Worm (Caenorhabditis elegans) whole organism, L3 larva: ENCODE results near the gene srh-184.

Experiments used
- ZK546.5 ChIP-seq: sonication (generic microtip); optimal IDR thresholded peaks from 2 replicates; lab custom pipeline; 2017; ENCODE audit warnings: missing biosample characterization, missing genetic modification characterization
- aly-2 ChIP-seq: fragments of 150-350 bp; optimal IDR thresholded peaks from 2 replicates; lab custom pipeline; 2014; ENCODE audit warnings: missing biosample characterization, missing genetic modification characterization
- ama-1 ChIP-seq: fragments of 150-350 bp; optimal IDR thresholded peaks from 2 replicates; lab custom pipeline; 2018
- ceh-16 ChIP-seq: sonication (generic microtip); optimal IDR thresholded peaks from 2 replicates; lab custom pipeline; 2017; ENCODE audit warnings: missing biosample characterization, missing genetic modification characterization
- ceh-28 ChIP-seq: fragments of 150-350 bp; optimal IDR thresholded peaks from 2 replicates; lab custom pipeline; 2014; ENCODE audit warnings: missing biosample characterization, missing genetic modification reagents, missing genetic modification characterization
- ceh-82 ChIP-seq: fragments of 150-350 bp; optimal IDR thresholded peaks from 2 replicates; lab custom pipeline; 2014; ENCODE audit warnings: missing biosample characterization, missing genetic modification characterization
- ceh-9 ChIP-seq: sonication (generic microtip); optimal IDR thresholded peaks from 2 replicates; lab custom pipeline; 2018; ENCODE audit warnings: missing biosample characterization, missing genetic modification characterization
- egl-27 ChIP-seq: sonication (generic microtip); optimal IDR thresholded peaks from 4 replicates; lab custom pipeline; 2017; ENCODE audit warnings: missing biosample characterization, missing genetic modification reagents, missing genetic modification characterization
- elt-2 ChIP-seq: sonication (generic microtip); optimal IDR thresholded peaks from 2 replicates; lab custom pipeline; 2016; ENCODE audit warnings: missing genetic modification reagents, mild to moderate bottlenecking, missing genetic modification characterization, missing compliant biosample characterization
- elt-3 ChIP-seq, 3 experiments: fragments of 150-350 bp in 1 of 3; sonication (generic microtip) in 2 of 3; optimal IDR thresholded peaks; 2 replicates in 2 of 3; 4 replicates in 1 of 3; lab custom pipeline; 2014 to 2017; ENCODE audit warnings: missing biosample characterization in 3 of 3, missing genetic modification characterization in 3 of 3
- eor-1 ChIP-seq, 2 experiments: fragments of 150-350 bp; optimal IDR thresholded peaks; 2 replicates each; lab custom pipeline; 2014 to 2018; ENCODE audit warnings: missing biosample characterization in 2 of 2, missing genetic modification characterization in 2 of 2
- fkh-10 ChIP-seq: sonication (generic microtip); optimal IDR thresholded peaks from 2 replicates; lab custom pipeline; 2017; ENCODE audit warnings: missing biosample characterization, missing genetic modification reagents, missing genetic modification characterization
- fkh-2 ChIP-seq: fragments of 150-350 bp; optimal IDR thresholded peaks from 2 replicates; lab custom pipeline; 2014; ENCODE audit warnings: missing biosample characterization, missing genetic modification reagents, missing genetic modification characterization
- fos-1 ChIP-seq: fragments of 150-350 bp; optimal IDR thresholded peaks from 2 replicates; lab custom pipeline; 2014; ENCODE audit warnings: missing biosample characterization, missing genetic modification characterization
- hmg-11 ChIP-seq: sonication (generic microtip); optimal IDR thresholded peaks from 2 replicates; lab custom pipeline; 2016; ENCODE audit warnings: missing genetic modification characterization, missing compliant biosample characterization
- jun-1 ChIP-seq: fragments of 150-350 bp; optimal IDR thresholded peaks from 2 replicates; lab custom pipeline; 2014; ENCODE audit warnings: missing biosample characterization, missing genetic modification reagents, missing genetic modification characterization
- lin-15B ChIP-seq: fragments of 150-350 bp; optimal IDR thresholded peaks from 2 replicates; lab custom pipeline; 2014; ENCODE audit warnings: missing biosample characterization, missing genetic modification characterization
- lin-39 ChIP-seq: fragments of 150-350 bp; optimal IDR thresholded peaks from 2 replicates; lab custom pipeline; 2018; ENCODE audit warnings: missing biosample characterization, missing genetic modification reagents, missing genetic modification characterization
- lsy-12 ChIP-seq: sonication (generic microtip); optimal IDR thresholded peaks from 2 replicates; lab custom pipeline; 2016; ENCODE audit warnings: mild to moderate bottlenecking, missing genetic modification characterization, missing compliant biosample characterization
- mdl-1 ChIP-seq: fragments of 150-350 bp; optimal IDR thresholded peaks from 2 replicates; lab custom pipeline; 2014; ENCODE audit warnings: missing biosample characterization, missing genetic modification characterization
- mml-1 ChIP-seq: fragments of 150-350 bp; sonication (generic microtip); optimal IDR thresholded peaks from 3 replicates; lab custom pipeline; 2014; ENCODE audit warnings: missing biosample characterization, missing genetic modification characterization
- nfya-1 ChIP-seq: sonication (generic microtip); optimal IDR thresholded peaks from 2 replicates; lab custom pipeline; 2017; ENCODE audit warnings: missing genetic modification characterization, mild to moderate bottlenecking, missing compliant biosample characterization, antibody characterized with exemption, moderate library complexity; ENCODE audit not compliant: insufficient read depth
- nhr-11 ChIP-seq: fragments of 150-350 bp; optimal IDR thresholded peaks from 2 replicates; lab custom pipeline; 2014; ENCODE audit warnings: missing biosample characterization, missing genetic modification characterization
- nhr-12 ChIP-seq: fragments of 150-350 bp; optimal IDR thresholded peaks from 2 replicates; lab custom pipeline; 2014; ENCODE audit warnings: missing biosample characterization, missing genetic modification characterization
- nhr-23 ChIP-seq: fragments of 150-350 bp; optimal IDR thresholded peaks from 2 replicates; lab custom pipeline; 2014; ENCODE audit warnings: missing biosample characterization, missing genetic modification reagents, missing genetic modification characterization
- nhr-237 ChIP-seq: fragments of 150-350 bp; optimal IDR thresholded peaks from 2 replicates; lab custom pipeline; 2014; ENCODE audit warnings: missing biosample characterization, missing genetic modification characterization
- nhr-25 ChIP-seq: sonication (generic microtip); optimal IDR thresholded peaks from 2 replicates; lab custom pipeline; 2017; ENCODE audit warnings: missing biosample characterization, missing genetic modification characterization
- nhr-28 ChIP-seq: fragments of 150-350 bp; optimal IDR thresholded peaks from 2 replicates; lab custom pipeline; 2014; ENCODE audit warnings: missing biosample characterization, missing genetic modification characterization
- nhr-43 ChIP-seq: sonication (generic microtip); optimal IDR thresholded peaks from 2 replicates; lab custom pipeline; 2016; ENCODE audit warnings: mild to moderate bottlenecking, missing genetic modification characterization, missing compliant biosample characterization; ENCODE audit not compliant: poor library complexity, severe bottlenecking
- nhr-67 ChIP-seq: fragments of 150-350 bp; optimal IDR thresholded peaks from 2 replicates; lab custom pipeline; 2014; ENCODE audit warnings: missing biosample characterization, missing genetic modification characterization
- nhr-76 ChIP-seq: fragments of 150-350 bp; sonication (generic microtip); optimal IDR thresholded peaks from 5 replicates; lab custom pipeline; 2014; ENCODE audit warnings: missing biosample characterization, missing genetic modification characterization
- nhr-77 ChIP-seq: fragments of 150-350 bp; optimal IDR thresholded peaks from 2 replicates; lab custom pipeline; 2014; ENCODE audit warnings: missing biosample characterization, missing genetic modification characterization
- pha-4 ChIP-seq: fragments of 150-350 bp; optimal IDR thresholded peaks from 2 replicates; lab custom pipeline; 2014; ENCODE audit warnings: missing biosample characterization, missing genetic modification reagents, missing genetic modification characterization
- sea-2 ChIP-seq: fragments of 150-350 bp; sonication (generic microtip); optimal IDR thresholded peaks from 4 replicates; lab custom pipeline; 2014; ENCODE audit warnings: missing biosample characterization, missing genetic modification reagents, missing genetic modification characterization
- skn-1 ChIP-seq: fragments of 150-350 bp; optimal IDR thresholded peaks from 2 replicates; lab custom pipeline; 2014; ENCODE audit warnings: missing biosample characterization, missing genetic modification characterization
- snpc-4 ChIP-seq: fragments of 150-350 bp; optimal IDR thresholded peaks from 2 replicates; lab custom pipeline; 2014; ENCODE audit warnings: missing biosample characterization, missing genetic modification characterization
- tbx-2 ChIP-seq: sonication (generic microtip); optimal IDR thresholded peaks from 2 replicates; lab custom pipeline; 2016; ENCODE audit warnings: mild to moderate bottlenecking, missing genetic modification characterization, missing compliant biosample characterization
- unc-39 ChIP-seq: sonication (generic microtip); optimal IDR thresholded peaks from 4 replicates; lab custom pipeline; 2017; ENCODE audit warnings: missing biosample characterization, missing genetic modification characterization
- ztf-11 ChIP-seq: fragments of 150-350 bp; optimal IDR thresholded peaks from 2 replicates; lab custom pipeline; 2014; ENCODE audit warnings: missing biosample characterization, missing genetic modification characterization
- ztf-4 ChIP-seq: fragments of 150-350 bp; optimal IDR thresholded peaks from 2 replicates; lab custom pipeline; 2014; ENCODE audit warnings: missing biosample characterization, missing genetic modification characterization

Gene srh-184

ce11 chrV:10770026-10770425 lies 28.0 kb downstream of the srh-184 start, which contains the start of the genes D1054.1 and pas-2 (continued):
- TF ChIP-seq nhr-67 (tag; lab: Kevin White, UChicago) (no peak), ceh-82 (no peak), snpc-4 (tag; lab: Kevin White, UChicago) (peak; percentile 49), lsy-12 (no peak), fos-1 (tag; lab: Kevin White, UChicago) (no peak), elt-2 (tag; lab: Kevin White, UChicago) (peak; percentile 19), mml-1 (tag; lab: Kevin White, UChicago) (no peak), nhr-12 (tag; lab: Kevin White, UChicago) (no peak), nhr-77 (tag; lab: Kevin White, UChicago) (no peak)

DNA sequence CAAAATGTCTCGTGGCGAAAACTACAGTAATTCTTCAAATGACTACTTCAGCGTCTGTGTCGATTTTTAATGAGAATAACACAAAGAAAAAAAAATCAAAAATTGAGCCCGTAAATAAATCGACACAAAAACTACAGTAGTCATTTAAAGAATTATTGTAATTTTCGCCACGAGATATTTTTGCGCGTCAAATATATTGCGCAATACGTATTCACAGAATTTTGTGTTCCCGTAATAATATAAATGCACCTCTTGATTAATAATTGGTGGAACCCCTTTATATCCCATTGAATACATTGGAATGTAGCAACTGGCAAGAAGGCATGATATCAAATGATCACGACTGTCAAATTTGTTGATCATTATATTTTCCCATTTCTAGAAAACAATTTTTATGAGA lies 29.1 kb downstream of the srh-184 start:
- TF ChIP-seq fkh-10 (no peak), skn-1 (tag; lab: Kevin White, UChicago) (no peak), aly-2 (tag; lab: Kevin White, UChicago) (no peak), elt-3 (tag; optimal IDR thresholded peaks at IDR 0.05; lab: Kevin White, UChicago) (no peak), nhr-11 (tag; lab: Kevin White, UChicago) (no peak), fos-1 (tag; lab: Kevin White, UChicago) (no peak), nhr-67 (tag; lab: Kevin White, UChicago) (no peak), nhr-43 (tag; lab: Kevin White, UChicago) (no peak), tbx-2 (tag; lab: Kevin White, UChicago) (no peak), lin-39 (no peak), ceh-16 (tag; lab: Kevin White, UChicago) (no peak), nhr-25 (tag; lab: Kevin White, UChicago) (no peak), nhr-76 (tag; lab: Kevin White, UChicago) (no peak), jun-1 (tag; lab: Kevin White, UChicago) (no peak), ZK546.5 (tag; lab: Kevin White, UChicago) (no peak), egl-27 (tag; lab: Kevin White, UChicago) (no peak), lin-15B (tag; lab: Kevin White, UChicago) (no peak), mml-1 (tag; lab: Kevin White, UChicago) (no peak)
- TF ChIP-seq, all 47 proteins: peak for 0

ce11 chrV:10764066-10764465 lies 33.9 kb downstream of the srh-184 start, which contains the start of gene ocr-1:
Gene ocr-1 (plus strand): TSS chrV:10764366.
- TF ChIP-seq lin-15B (tag; lab: Kevin White, UChicago) (no peak), pha-4 (tag; lab: Kevin White, UChicago) (no peak), jun-1 (tag; lab: Kevin White, UChicago) (no peak), hmg-11 (tag; lab: Kevin White, UChicago) (no peak), nhr-77 (tag; lab: Kevin White, UChicago) (no peak), elt-3 (tag; optimal IDR thresholded peaks at IDR 0.05; lab: Kevin White, UChicago) (no peak), ceh-28 (tag; lab: Kevin White, UChicago) (no peak), nhr-28 (tag; lab: Kevin White, UChicago) (no peak), eor-1 (tag; optimal IDR thresholded peaks at IDR 0.05; lab: Kevin White, UChicago) (no peak), nfya-1 (tag; lab: Kevin White, UChicago) (no peak), lin-39 (no peak), nhr-23 (tag; lab: Kevin White, UChicago) (no peak), nhr-76 (tag; lab: Kevin White, UChicago) (no peak), ceh-9 (tag; lab: Kevin White, UChicago) (no peak), ztf-11 (no peak), unc-39 (tag; lab: Kevin White, UChicago) (no peak)

ce11 chrV:10762695-10763094 lies 35.3 kb downstream of the srh-184 start, which contains the start of gene sre-6:
Gene sre-6 (minus strand): TSS chrV:10762795.
- TF ChIP-seq nhr-237 (no peak), skn-1 (tag; lab: Kevin White, UChicago) (no peak), lin-39 (no peak), eor-1 (tag; optimal IDR thresholded peaks at IDR 0.05; lab: Kevin White, UChicago) (no peak), nhr-76 (tag; lab: Kevin White, UChicago) (no peak), sea-2 (GFP tag; lab: Kevin White, UChicago) (no peak), ztf-4 (tag; lab: Kevin White, UChicago) (no peak), nfya-1 (tag; lab: Kevin White, UChicago) (no peak), ceh-82 (no peak), mdl-1 (tag; lab: Kevin White, UChicago) (no peak), ama-1 (lab: Kevin White, UChicago) (no peak), mml-1 (tag; lab: Kevin White, UChicago) (no peak), nhr-23 (tag; lab: Kevin White, UChicago) (no peak), fkh-2 (no peak), nhr-25 (tag; lab: Kevin White, UChicago) (no peak), ceh-28 (tag; lab: Kevin White, UChicago) (no peak), jun-1 (tag; lab: Kevin White, UChicago) (no peak)
- TF ChIP-seq, all 47 proteins: peak for 0
